Worm (Caenorhabditis elegans): ENCODE measurements around the gene rps-2.

ce11 chrIV:7924975-7925828 lies 989 bp downstream of the rps-2 start:
- TF ChIP-seq nhr-237 (tag; optimal IDR thresholded peaks at IDR 0.05) (no peak), zip-8 (tag; optimal IDR thresholded peaks at IDR 0.05) (no peak), unc-62 (GFP tag; optimal IDR thresholded peaks at IDR 0.05) (no peak), ztf-11 (tag; optimal IDR thresholded peaks at IDR 0.05) (no peak), nhr-12 (tag; optimal IDR thresholded peaks at IDR 0.05) (no peak)
